Worm (Caenorhabditis elegans) whole organism, young adult: ENCODE results near the gene F07A11.4.

ENCODE experiments used
- B0336.3 ChIP-seq: fragments of 200-800 bp; sonication (Bioruptor generic); IDR thresholded peaks from 2 replicates; pipeline ENCODE4 v1.3.6; 2022; ENCODE audit warnings: missing genetic modification characterization, missing compliant biosample characterization
- C06A6.2 ChIP-seq: fragments of 200-800 bp; sonication (Bioruptor generic); conservative IDR thresholded peaks from 2 replicates; pipeline ENCODE4 v1.3.6; 2022; ENCODE audit warnings: missing genetic modification characterization, missing compliant biosample characterization
- C17E4.6 ChIP-seq: fragments of 200-800 bp; sonication (Bioruptor generic); IDR thresholded peaks from 2 replicates; pipeline ENCODE4 v1.3.6; 2022; ENCODE audit warnings: missing genetic modification reagents, missing genetic modification characterization, missing compliant biosample characterization
- F37B4.10 ChIP-seq: fragments of 200-800 bp; sonication (Bioruptor generic); IDR thresholded peaks from 2 replicates; pipeline ENCODE4 v1.3.6; 2022; ENCODE audit warnings: missing genetic modification characterization, missing compliant biosample characterization
- F49E8.2 ChIP-seq: sonication (generic microtip); optimal IDR thresholded peaks from 3 replicates; lab custom pipeline; 2017; ENCODE audit warnings: missing genetic modification characterization, mild to moderate bottlenecking, missing compliant biosample characterization, antibody characterized with exemption, moderate library complexity; ENCODE audit not compliant: insufficient read depth
- F52B5.7 ChIP-seq: sonication (generic microtip); optimal IDR thresholded peaks from 2 replicates; lab custom pipeline; 2016; ENCODE audit warnings: mild to moderate bottlenecking, missing genetic modification characterization, missing compliant biosample characterization
- F55B11.4 ChIP-seq: sonication (generic microtip); optimal IDR thresholded peaks from 2 replicates; lab custom pipeline; 2016; ENCODE audit warnings: missing compliant biosample characterization, missing genetic modification characterization, borderline replicate concordance; ENCODE audit not compliant: insufficient read depth
- K12H6.12 ChIP-seq: fragments of 200-800 bp; sonication (Bioruptor generic); optimal IDR thresholded peaks from 2 replicates; lab custom pipeline; 2018; ENCODE audit warnings: mild to moderate bottlenecking, missing genetic modification characterization, missing compliant biosample characterization
- T07F8.4 ChIP-seq: sonication (generic microtip); optimal IDR thresholded peaks from 2 replicates; lab custom pipeline; 2016; ENCODE audit warnings: mild to moderate bottlenecking, missing genetic modification characterization, moderate library complexity, missing compliant biosample characterization
- T26A5.8 ChIP-seq: sonication (generic microtip); optimal IDR thresholded peaks from 2 replicates; lab custom pipeline; 2016; ENCODE audit warnings: missing genetic modification characterization, missing compliant biosample characterization
- Y95B8A.8 ChIP-seq: fragments of 200-800 bp; sonication (Bioruptor generic); IDR thresholded peaks from 2 replicates; pipeline ENCODE4 v1.3.6; 2022; ENCODE audit warnings: missing genetic modification reagents, missing genetic modification characterization, missing compliant biosample characterization
- athp-1 ChIP-seq: sonication (generic microtip); optimal IDR thresholded peaks from 2 replicates; lab custom pipeline; 2017; ENCODE audit warnings: mild to moderate bottlenecking, missing genetic modification characterization, missing compliant biosample characterization
- attf-6 ChIP-seq: fragments of 200-800 bp; sonication (Bioruptor generic); IDR thresholded peaks from 2 replicates; pipeline ENCODE4 v1.3.6; 2022; ENCODE audit warnings: missing genetic modification reagents, missing genetic modification characterization, missing compliant biosample characterization
- bed-1 ChIP-seq: fragments of 200-800 bp; sonication (Bioruptor generic); IDR thresholded peaks from 2 replicates; pipeline ENCODE4 v1.3.6; 2022; ENCODE audit warnings: missing genetic modification reagents, missing genetic modification characterization, missing compliant biosample characterization
- cebp-1 ChIP-seq, 2 experiments: fragments of 200-800 bp in 1 of 2; sonication (Bioruptor generic) in 1 of 2; sonication (generic microtip) in 1 of 2; IDR thresholded peaks in 1 of 2; optimal IDR thresholded peaks in 1 of 2; 2 replicates each; pipeline versions ENCODE4 v1.3.6 to Lab custom; 2017 to 2022; ENCODE audit warnings: missing compliant biosample characterization in 2 of 2, missing genetic modification characterization in 2 of 2, mild to moderate bottlenecking in 1 of 2, missing genetic modification reagents in 1 of 2, moderate library complexity in 1 of 2
- ceh-100 ChIP-seq: fragments of 200-800 bp; sonication (Bioruptor generic); IDR thresholded peaks from 2 replicates; pipeline ENCODE4 v1.3.6; 2022; ENCODE audit warnings: missing genetic modification reagents, missing genetic modification characterization, missing compliant biosample characterization
- egl-18 ChIP-seq: fragments of 200-800 bp; sonication (Bioruptor generic); IDR thresholded peaks from 2 replicates; pipeline ENCODE4 v1.3.6; 2022; ENCODE audit warnings: missing genetic modification reagents, missing genetic modification characterization, missing compliant biosample characterization
- egl-44 ChIP-seq: fragments of 200-800 bp; sonication (Bioruptor generic); IDR thresholded peaks from 2 replicates; pipeline ENCODE4 v1.3.6; 2022; ENCODE audit warnings: missing genetic modification reagents, missing genetic modification characterization, missing compliant biosample characterization
- ets-4 ChIP-seq: fragments of 200-800 bp; sonication (Bioruptor generic); optimal IDR thresholded peaks from 2 replicates; lab custom pipeline; 2018; ENCODE audit warnings: mild to moderate bottlenecking, missing genetic modification characterization, missing compliant biosample characterization
- fkh-3 ChIP-seq: sonication (generic microtip); optimal IDR thresholded peaks from 2 replicates; lab custom pipeline; 2016; ENCODE audit warnings: mild to moderate bottlenecking, missing genetic modification characterization, missing compliant biosample characterization
- him-1 ChIP-seq: sonication (generic microtip); optimal IDR thresholded peaks from 2 replicates; lab custom pipeline; 2016; ENCODE audit warnings: missing genotype, missing genetic modification reagents, missing genetic modification characterization, missing compliant biosample characterization
- hmg-1.2 ChIP-seq: fragments of 200-800 bp; sonication (Bioruptor generic); IDR thresholded peaks from 2 replicates; pipeline ENCODE4 v1.3.6; 2022; ENCODE audit warnings: missing genetic modification reagents, missing genetic modification characterization, missing compliant biosample characterization
- hmg-20 ChIP-seq: fragments of 200-800 bp; sonication (Bioruptor generic); IDR thresholded peaks from 2 replicates; pipeline ENCODE4 v1.3.6; 2022; ENCODE audit warnings: missing genetic modification reagents, missing genetic modification characterization, missing compliant biosample characterization
- let-607 ChIP-seq, 2 experiments: fragments of 200-800 bp in 1 of 2; sonication (Bioruptor generic) in 1 of 2; sonication (generic microtip) in 1 of 2; optimal IDR thresholded peaks; 2 replicates each; lab custom pipeline; 2016 to 2018; ENCODE audit warnings: mild to moderate bottlenecking in 2 of 2, missing compliant biosample characterization in 2 of 2, missing genetic modification characterization in 2 of 2, moderate library complexity in 2 of 2, missing genotype in 1 of 2
- lin-35 ChIP-seq, 3 experiments: fragments of 150-350 bp in 2 of 3; sonication (generic microtip) in 1 of 3; optimal IDR thresholded peaks; 2 replicates each; lab custom pipeline; 2014 to 2018; ENCODE audit warnings: missing biosample characterization in 3 of 3, missing genetic modification characterization in 3 of 3, missing genetic modification reagents in 3 of 3
- madf-10 ChIP-seq: sonication (generic microtip); optimal IDR thresholded peaks from 2 replicates; lab custom pipeline; 2016; ENCODE audit warnings: mild to moderate bottlenecking, missing genetic modification characterization, missing compliant biosample characterization
- madf-6 ChIP-seq: fragments of 200-800 bp; sonication (Bioruptor generic); IDR thresholded peaks from 2 replicates; pipeline ENCODE4 v1.3.6; 2022; ENCODE audit warnings: missing genetic modification reagents, missing genetic modification characterization, missing compliant biosample characterization
- madf-8 ChIP-seq: fragments of 200-800 bp; sonication (Bioruptor generic); conservative IDR thresholded peaks from 2 replicates; pipeline ENCODE4 v1.3.6; 2022; ENCODE audit warnings: missing genetic modification reagents, missing genetic modification characterization, missing compliant biosample characterization
- mcd-1 ChIP-seq: fragments of 200-800 bp; sonication (Bioruptor generic); IDR thresholded peaks from 2 replicates; pipeline ENCODE4 v1.3.6; 2022; ENCODE audit warnings: missing genetic modification reagents, missing genetic modification characterization, missing compliant biosample characterization
- nfya-2 ChIP-seq: fragments of 200-800 bp; sonication (Bioruptor generic); IDR thresholded peaks from 2 replicates; pipeline ENCODE4 v1.3.6; 2022; ENCODE audit warnings: missing genetic modification reagents, missing genetic modification characterization, missing compliant biosample characterization
- nhr-120 ChIP-seq: fragments of 200-800 bp; sonication (Bioruptor generic); IDR thresholded peaks from 2 replicates; pipeline ENCODE4 v1.3.6; 2022; ENCODE audit warnings: missing genetic modification characterization, missing compliant biosample characterization
- nhr-179 ChIP-seq: sonication (generic microtip); optimal IDR thresholded peaks from 2 replicates; lab custom pipeline; 2016; ENCODE audit warnings: mild to moderate bottlenecking, missing genetic modification characterization, missing compliant biosample characterization
- nhr-90 ChIP-seq: sonication (generic microtip); optimal IDR thresholded peaks from 2 replicates; lab custom pipeline; 2016; ENCODE audit warnings: missing genotype, mild to moderate bottlenecking, missing genetic modification characterization, missing compliant biosample characterization
- pbrm-1 ChIP-seq: fragments of 200-800 bp; sonication (Bioruptor generic); IDR thresholded peaks from 2 replicates; pipeline ENCODE4 v1.3.6; 2022; ENCODE audit warnings: missing genetic modification reagents, missing genetic modification characterization, missing compliant biosample characterization
- rcor-1 ChIP-seq: fragments of 200-800 bp; sonication (Bioruptor generic); IDR thresholded peaks from 2 replicates; pipeline ENCODE4 v1.3.6; 2022; ENCODE audit warnings: missing genetic modification reagents, missing genetic modification characterization, missing compliant biosample characterization
- snpc-1.1 ChIP-seq: sonication (generic microtip); optimal IDR thresholded peaks from 2 replicates; lab custom pipeline; 2017; ENCODE audit warnings: missing genetic modification characterization, mild to moderate bottlenecking, missing compliant biosample characterization, antibody characterized with exemption, moderate library complexity, missing genotype, missing genetic modification reagents; ENCODE audit not compliant: insufficient read depth
- snpc-1.3 ChIP-seq: sonication (generic microtip); optimal IDR thresholded peaks from 2 replicates; lab custom pipeline; 2017; ENCODE audit warnings: missing genetic modification characterization, mild to moderate bottlenecking, missing compliant biosample characterization, antibody characterized with exemption, moderate library complexity, missing genotype, missing genetic modification reagents; ENCODE audit not compliant: insufficient read depth
- snpc-3.4 ChIP-seq: sonication (generic microtip); optimal IDR thresholded peaks from 2 replicates; lab custom pipeline; 2017; ENCODE audit warnings: missing genetic modification characterization, mild to moderate bottlenecking, missing compliant biosample characterization, antibody characterized with exemption, moderate library complexity, missing genotype, missing genetic modification reagents
- snpc-4 ChIP-seq, 5 experiments: fragments of 150-350 bp in 1 of 5; sonication (generic microtip) in 4 of 5; optimal IDR thresholded peaks; 2 replicates each; lab custom pipeline; 2014 to 2018; ENCODE audit warnings: missing genetic modification characterization in 5 of 5, missing biosample characterization in 3 of 5, antibody characterized with exemption in 2 of 5, mild to moderate bottlenecking in 2 of 5, missing compliant biosample characterization in 2 of 5, missing genotype in 2 of 5, moderate library complexity in 2 of 5, missing genetic modification reagents in 1 of 5
- tbp1 ChIP-seq: fragments of 200-800 bp; sonication (Bioruptor generic); optimal IDR thresholded peaks from 2 replicates; lab custom pipeline; 2018; ENCODE audit warnings: mild to moderate bottlenecking, missing genetic modification characterization, missing compliant biosample characterization
- tbx-9 ChIP-seq: sonication (generic microtip); optimal IDR thresholded peaks from 2 replicates; lab custom pipeline; 2016; ENCODE audit warnings: borderline replicate concordance, missing genetic modification characterization, inconsistent platforms, missing compliant biosample characterization
- zfh-2 ChIP-seq: fragments of 200-800 bp; sonication (Bioruptor generic); conservative IDR thresholded peaks from 2 replicates; pipeline ENCODE4 v1.3.6; 2022; ENCODE audit warnings: missing genetic modification reagents, missing genetic modification characterization, missing compliant biosample characterization
- ztf-18 ChIP-seq: sonication (generic microtip); optimal IDR thresholded peaks from 2 replicates; lab custom pipeline; 2016; ENCODE audit warnings: missing genotype, mild to moderate bottlenecking, missing genetic modification characterization, missing compliant biosample characterization
- ztf-22 ChIP-seq: fragments of 200-800 bp; sonication (Bioruptor generic); optimal IDR thresholded peaks from 2 replicates; lab custom pipeline; 2018; ENCODE audit warnings: mild to moderate bottlenecking, missing genetic modification characterization, moderate library complexity, missing compliant biosample characterization
- ztf-28 ChIP-seq: fragments of 200-800 bp; sonication (Bioruptor generic); IDR thresholded peaks from 2 replicates; pipeline ENCODE4 v1.3.6; 2022; ENCODE audit warnings: missing genetic modification reagents, missing genetic modification characterization, missing compliant biosample characterization

Gene F07A11.4

ce11 chrII:11592023-11592422 lies 8.8 kb upstream of the F07A11.4 start, which contains the start of gene F07A11.1:
Gene F07A11.1 (minus strand): TSS chrII:11592123.
- TF ChIP-seq ets-4 (GFP tag; lab: Kevin White, UChicago) = no peak
- no peak for TF ChIP-seq nhr-90 (tag; lab: Kevin White, UChicago)
- TF ChIP-seq ztf-18 (tag; lab: Kevin White, UChicago) = no peak
- TF ChIP-seq F55B11.4 = no peak
- TF ChIP-seq tbp1 (GFP tag; lab: Kevin White, UChicago) = no peak
- no peak for TF ChIP-seq hmg-20 (GFP tag; lab: Robert Waterston, UW)
- no peak for TF ChIP-seq snpc-1.3 (tag; lab: Kevin White, UChicago)
- TF ChIP-seq egl-18 (GFP tag; lab: Robert Waterston, UW) = no peak
- no peak for TF ChIP-seq fkh-3 (tag; lab: Kevin White, UChicago)
- no peak for TF ChIP-seq nhr-179 (tag; lab: Kevin White, UChicago)
- TF ChIP-seq snpc-3.4 (tag; lab: Kevin White, UChicago) = peak; percentile 5
- TF ChIP-seq athp-1 = no peak
- TF ChIP-seq ceh-100 (GFP tag; lab: Robert Waterston, UW) = no peak
- no peak for TF ChIP-seq tbx-9 (tag; lab: Kevin White, UChicago)
- no peak for TF ChIP-seq nfya-2
- no peak for TF ChIP-seq T26A5.8 (tag; lab: Kevin White, UChicago)
- no peak for TF ChIP-seq hmg-1.2 (GFP tag; lab: Robert Waterston, UW)
- TF ChIP-seq snpc-1.1 = no peak
- no peak for TF ChIP-seq madf-10 (tag; lab: Kevin White, UChicago)
- no peak for TF ChIP-seq ztf-28 (GFP tag; lab: Robert Waterston, UW)
- no peak for TF ChIP-seq pbrm-1 (GFP tag; lab: Robert Waterston, UW)
- TF ChIP-seq Y95B8A.8 = 0 out of 2 replicates have a peak, but pooled peaks have one; percentile 49
- TF ChIP-seq egl-44 (GFP tag; lab: Robert Waterston, UW) = no peak
- no peak for TF ChIP-seq F37B4.10
- TF ChIP-seq cebp-1 (GFP tag; IDR thresholded peaks at IDR 0.05; lab: Robert Waterston, UW) = no peak
- no peak for TF ChIP-seq cebp-1 (tag; optimal IDR thresholded peaks at IDR 0.05; lab: Kevin White, UChicago)
- no peak for TF ChIP-seq F49E8.2 (tag; lab: Kevin White, UChicago)
- no peak for TF ChIP-seq bed-1
- peak; percentile 36; the same call in 1 of the 2 replicates for TF ChIP-seq B0336.3 (GFP tag; lab: Robert Waterston, UW)
- TF ChIP-seq F52B5.7 (tag; lab: Kevin White, UChicago) = no peak
- TF ChIP-seq nhr-120 (GFP tag; lab: Robert Waterston, UW) = no peak
- no peak for TF ChIP-seq madf-6 (GFP tag; lab: Robert Waterston, UW)
- peak; percentile 55 for TF ChIP-seq him-1 (tag; lab: Kevin White, UChicago)
- no peak for TF ChIP-seq snpc-4 (GFP tag; optimal IDR thresholded peaks at IDR 0.05; lab: Kevin White, UChicago)
- TF ChIP-seq snpc-4 (tag; optimal IDR thresholded peaks at IDR 0.05; lab: Kevin White, UChicago) = peak in 1 of 4 experiments; percentile 1
- TF ChIP-seq madf-8 (GFP tag; lab: Robert Waterston, UW) = 0 out of 2 replicates have a peak, but pooled peaks have one; percentile 20
- no peak for TF ChIP-seq C06A6.2 (GFP tag; lab: Robert Waterston, UW)
- TF ChIP-seq rcor-1 = no peak
- TF ChIP-seq, all 124 proteins: peak for 6

- TF ChIP-seq bed-1 (no peak), ztf-22 (GFP tag; lab: Kevin White, UChicago) (no peak), attf-6 (GFP tag; lab: Robert Waterston, UW) (no peak), mcd-1 (peak; percentile 39), F37B4.10 (no peak), zfh-2 (GFP tag; lab: Robert Waterston, UW) (peak; percentile 41; the same call in 1 of the 2 replicates), T07F8.4 (no peak), let-607 (tag; optimal IDR thresholded peaks at IDR 0.05; lab: Kevin White, UChicago) (peak; percentile 32 to 52), athp-1 (no peak), lin-35 (GFP tag; optimal IDR thresholded peaks at IDR 0.05; lab: Kevin White, UChicago) (no peak), ztf-18 (tag; lab: Kevin White, UChicago) (no peak), C17E4.6 (GFP tag; lab: Robert Waterston, UW) (0 out of 2 replicates have a peak, but pooled peaks have one; percentile 45), nhr-120 (GFP tag; lab: Robert Waterston, UW) (no peak), K12H6.12 (tag; lab: Kevin White, UChicago) (no peak)
Measured at ce11 chrII:11595368-11595996, 5.3 kb upstream of the F07A11.4 start, which contains the start of gene gfat-1. Gene gfat-1 (minus strand): TSS chrII:11595418.
